Fruit fly (Drosophila melanogaster) whole organism, wandering third instar larva: ENCODE data around the gene AP-1sigma.

Source experiments
- Abd-B ChIP-seq: fragments of >200 bp; optimal IDR thresholded peaks from 2 replicates; lab custom pipeline; 2017; ENCODE audit warnings: missing biosample characterization, missing genetic modification characterization
- CG32264 ChIP-seq: fragments of 200-800 bp; sonication (Bioruptor generic); optimal IDR thresholded peaks from 2 replicates; lab custom pipeline; 2016; ENCODE audit warnings: missing biosample characterization, missing genetic modification characterization
- CG9705 ChIP-seq: fragments of 200-800 bp; sonication (Bioruptor generic); optimal IDR thresholded peaks from 2 replicates; lab custom pipeline; 2018; ENCODE audit warnings: missing biosample characterization, mild to moderate bottlenecking, missing genetic modification characterization
- CrebA ChIP-seq: fragments of 200-800 bp; sonication (Bioruptor generic); optimal IDR thresholded peaks from 2 replicates; lab custom pipeline; 2016; ENCODE audit warnings: missing biosample characterization, mild to moderate bottlenecking, missing genetic modification characterization, borderline replicate concordance
- Dfd ChIP-seq: fragments of >200 bp; optimal IDR thresholded peaks from 2 replicates; lab custom pipeline; 2017; ENCODE audit warnings: missing biosample characterization, missing genetic modification characterization
- Dif ChIP-seq: fragments of 200-275, 200-300 bp; sonication (Bioruptor generic); optimal IDR thresholded peaks from 2 replicates; lab custom pipeline; 2018; ENCODE audit warnings: missing biosample characterization, missing genetic modification characterization; ENCODE audit not compliant: partially characterized antibody
- GATAd ChIP-seq: sonication (Bioruptor generic); optimal IDR thresholded peaks from 2 replicates; lab custom pipeline; 2016; ENCODE audit warnings: missing biosample characterization, missing genetic modification characterization
- HLH106 ChIP-seq: fragments of 200-800 bp; optimal IDR thresholded peaks from 3 replicates; lab custom pipeline; 2019; ENCODE audit warnings: missing biosample characterization, mild to moderate bottlenecking, missing genetic modification characterization, moderate library complexity
- Hnf4 ChIP-seq: fragments of 200-800 bp; sonication (Bioruptor generic); optimal IDR thresholded peaks from 2 replicates; lab custom pipeline; 2016; ENCODE audit warnings: missing biosample characterization, mild to moderate bottlenecking, missing genetic modification characterization
- Hr83 ChIP-seq: fragments of 200-300 bp; sonication (Bioruptor generic); optimal IDR thresholded peaks from 2 replicates; lab custom pipeline; 2016; ENCODE audit warnings: missing biosample characterization, mild to moderate bottlenecking, missing genetic modification characterization, moderate library complexity; ENCODE audit not compliant: poor library complexity, severe bottlenecking
- Jra ChIP-seq: sonication (Bioruptor generic); optimal IDR thresholded peaks from 2 replicates; lab custom pipeline; 2016; ENCODE audit warnings: missing biosample characterization, missing genetic modification characterization
- Mio ChIP-seq: sonication (Bioruptor generic); optimal IDR thresholded peaks from 2 replicates; lab custom pipeline; 2016; ENCODE audit warnings: missing biosample characterization, missing genetic modification characterization
- Myc ChIP-seq: fragments of >200 bp; optimal IDR thresholded peaks from 2 replicates; lab custom pipeline; 2017
- N ChIP-seq: fragments of >200 bp; optimal IDR thresholded peaks from 2 replicates; lab custom pipeline; 2018; ENCODE audit warnings: missing biosample characterization, missing external identifiers, missing genetic modification characterization
- OdsH ChIP-seq: fragments of 200-800 bp; sonication (Bioruptor generic); optimal IDR thresholded peaks from 2 replicates; lab custom pipeline; 2016; ENCODE audit warnings: missing biosample characterization, mild to moderate bottlenecking, missing genetic modification characterization
- Rel ChIP-seq, 2 experiments: fragments of 200-800 bp; sonication (Bioruptor generic) in 1 of 2; optimal IDR thresholded peaks; 2 replicates in 1 of 2; 3 replicates in 1 of 2; lab custom pipeline; 2016 to 2019; ENCODE audit warnings: mild to moderate bottlenecking in 2 of 2, missing biosample characterization in 2 of 2, missing genetic modification characterization in 2 of 2, moderate library complexity in 1 of 2
- Sp1 ChIP-seq: fragments of 200-800 bp; sonication (Bioruptor generic); optimal IDR thresholded peaks from 3 replicates; lab custom pipeline; 2019; ENCODE audit warnings: missing biosample characterization, mild to moderate bottlenecking, missing genetic modification characterization, moderate library complexity
- Vsx2 ChIP-seq: fragments of 200-300, 225-300 bp; sonication (Bioruptor generic); optimal IDR thresholded peaks from 2 replicates; lab custom pipeline; 2018; ENCODE audit warnings: missing biosample characterization, missing genetic modification characterization; ENCODE audit not compliant: partially characterized antibody
- br ChIP-seq: fragments of 200-800 bp; sonication (Bioruptor generic); optimal IDR thresholded peaks from 2 replicates; lab custom pipeline; 2016; ENCODE audit warnings: missing biosample characterization, missing genetic modification characterization
- brk ChIP-seq: fragments of 200-800 bp; sonication (Bioruptor generic); optimal IDR thresholded peaks from 2 replicates; lab custom pipeline; 2016; ENCODE audit warnings: missing biosample characterization, mild to moderate bottlenecking, missing genetic modification characterization
- dl ChIP-seq, 2 experiments: fragments of 175-275, 200-275 bp in 1 of 2; fragments of 200-275 bp in 1 of 2; sonication (Bioruptor generic); optimal IDR thresholded peaks; lab custom pipeline; 2018; ENCODE audit warnings: mild to moderate bottlenecking in 2 of 2, missing biosample characterization in 2 of 2, missing genetic modification characterization in 2 of 2, moderate library complexity in 2 of 2; ENCODE audit not compliant: partially characterized antibody in 2 of 2, insufficient read depth in 1 of 2
- dsf ChIP-seq: sonication (Bioruptor generic); optimal IDR thresholded peaks from 2 replicates; lab custom pipeline; 2016; ENCODE audit warnings: missing biosample characterization, missing genetic modification characterization, borderline replicate concordance
- ey ChIP-seq: fragments of 200-800 bp; sonication (Bioruptor generic); optimal IDR thresholded peaks from 2 replicates; lab custom pipeline; 2016; ENCODE audit warnings: missing biosample characterization, missing genetic modification characterization
- foxo ChIP-seq, 2 experiments: fragments of 200-800 bp; sonication (Bioruptor generic); optimal IDR thresholded peaks; 2 replicates in 1 of 2; 3 replicates in 1 of 2; lab custom pipeline; 2016 to 2017; ENCODE audit warnings: missing biosample characterization in 2 of 2, missing genetic modification characterization in 2 of 2
- fru ChIP-seq: fragments of 200-800 bp; sonication (Bioruptor generic); optimal IDR thresholded peaks from 3 replicates; lab custom pipeline; 2016; ENCODE audit warnings: missing biosample characterization, mild to moderate bottlenecking, missing genetic modification characterization
- h ChIP-seq: fragments of 200-800 bp; sonication (Bioruptor generic); optimal IDR thresholded peaks from 3 replicates; lab custom pipeline; 2016; ENCODE audit warnings: missing biosample characterization, mild to moderate bottlenecking, missing genetic modification characterization
- jim ChIP-seq: fragments of 175-275, 200-325 bp; sonication (Bioruptor generic); optimal IDR thresholded peaks from 2 replicates; lab custom pipeline; 2016; ENCODE audit warnings: missing biosample characterization, mild to moderate bottlenecking, missing genetic modification characterization
- lola ChIP-seq: fragments of >200 bp; optimal IDR thresholded peaks from 2 replicates; lab custom pipeline; 2017; ENCODE audit warnings: missing biosample characterization, missing genetic modification characterization
- pan ChIP-seq: fragments of >200 bp; optimal IDR thresholded peaks from 2 replicates; lab custom pipeline; 2017
- psq ChIP-seq: fragments of 200-800 bp; sonication (Bioruptor generic); optimal IDR thresholded peaks from 3 replicates; lab custom pipeline; 2017; ENCODE audit warnings: missing biosample characterization, mild to moderate bottlenecking, missing genetic modification characterization, moderate library complexity
- rgr ChIP-seq: fragments of 200-800 bp; sonication (Bioruptor generic); optimal IDR thresholded peaks from 3 replicates; lab custom pipeline; 2016; ENCODE audit warnings: missing biosample characterization, mild to moderate bottlenecking, missing genetic modification characterization
- sage ChIP-seq: fragments of 200-800 bp; sonication (Bioruptor generic); optimal IDR thresholded peaks from 2 replicates; lab custom pipeline; 2016; ENCODE audit warnings: missing biosample characterization, mild to moderate bottlenecking, missing genetic modification characterization
- sv ChIP-seq: fragments of 200-800 bp; sonication (Bioruptor generic); optimal IDR thresholded peaks from 3 replicates; lab custom pipeline; 2016; ENCODE audit warnings: missing biosample characterization, missing genetic modification characterization
- tai ChIP-seq: sonication (Bioruptor generic); optimal IDR thresholded peaks from 2 replicates; lab custom pipeline; 2016; ENCODE audit warnings: missing biosample characterization, missing genetic modification characterization
- usp ChIP-seq: fragments of >200 bp; optimal IDR thresholded peaks from 2 replicates; lab custom pipeline; 2017; ENCODE audit warnings: missing biosample characterization, missing genetic modification characterization
- woc ChIP-seq: sonication (Bioruptor generic); optimal IDR thresholded peaks from 2 replicates; lab custom pipeline; 2016; ENCODE audit warnings: missing biosample characterization, mild to moderate bottlenecking, missing genetic modification characterization

The AP-1sigma gene

dm6 chr3R:24003948-24004347 is 45.5 kb downstream of the AP-1sigma start:
- TF ChIP-seq CG32264 (no peak), rgr (GFP tag; lab: Kevin White, UChicago) (no peak), foxo (GFP tag; optimal IDR thresholded peaks at IDR 0.05; lab: Kevin White, UChicago) (no peak), ey (no peak), Sp1 (GFP tag; lab: Kevin White, UChicago) (no peak), lola (GFP tag; lab: Kevin White, UChicago) (no peak), HLH106 (tag; lab: Kevin White, UChicago) (no peak), h (GFP tag; lab: Kevin White, UChicago) (no peak), Vsx2 (GFP tag; lab: Kevin White, UChicago) (no peak), N (GFP tag; lab: Kevin White, UChicago) (no peak), CG9705 (no peak), tai (no peak), Mio (GFP tag; lab: Kevin White, UChicago) (no peak)

- TF ChIP-seq N (GFP tag; lab: Kevin White, UChicago): no peak
- TF ChIP-seq jim (GFP tag; lab: Kevin White, UChicago): peak; percentile 43
- TF ChIP-seq brk (GFP tag; lab: Kevin White, UChicago): no peak
- no peak for TF ChIP-seq Dfd
- peak; percentile 11 for TF ChIP-seq Vsx2 (GFP tag; lab: Kevin White, UChicago)
- peak in 1 of 2 experiments; percentile 9 for TF ChIP-seq dl (GFP tag; optimal IDR thresholded peaks at IDR 0.05; lab: Kevin White, UChicago; ENCODE audit: insufficient read depth in 1 of 2, partially characterized antibody in 2 of 2)
- no peak for TF ChIP-seq foxo (GFP tag; optimal IDR thresholded peaks at IDR 0.05; lab: Kevin White, UChicago)
- no peak for TF ChIP-seq OdsH (GFP tag; lab: Kevin White, UChicago)
- TF ChIP-seq br (GFP tag; lab: Kevin White, UChicago): peak; percentile 33
- TF ChIP-seq psq (GFP tag; lab: Kevin White, UChicago): peak; percentile 37
- peak; percentile 99 for TF ChIP-seq Myc (lab: Kevin White, UChicago)
- TF ChIP-seq CG9705: no peak
- TF ChIP-seq lola (GFP tag; lab: Kevin White, UChicago): no peak
- TF ChIP-seq GATAd: no peak
- TF ChIP-seq dsf (GFP tag; lab: Kevin White, UChicago): no peak
- TF ChIP-seq ey: no peak
- no peak for TF ChIP-seq tai
- no peak for TF ChIP-seq CG32264
- no peak for TF ChIP-seq usp
- peak; percentile 45 for TF ChIP-seq woc
- no peak for TF ChIP-seq CrebA (GFP tag; lab: Kevin White, UChicago)
- no peak for TF ChIP-seq sv
- peak; percentile 45 for TF ChIP-seq HLH106 (tag; lab: Kevin White, UChicago)
- TF ChIP-seq h (GFP tag; lab: Kevin White, UChicago): peak; percentile 46
- TF ChIP-seq Hr83 (GFP tag; lab: Kevin White, UChicago): peak; percentile 70
- no peak for TF ChIP-seq pan (lab: Kevin White, UChicago)
- peak; percentile 68 for TF ChIP-seq Dif (GFP tag; lab: Kevin White, UChicago)
- TF ChIP-seq Sp1 (GFP tag; lab: Kevin White, UChicago): peak; percentile 40
- no peak for TF ChIP-seq Abd-B
- TF ChIP-seq Jra (GFP tag; lab: Kevin White, UChicago): no peak
- peak; percentile 34 for TF ChIP-seq fru (GFP tag; lab: Kevin White, UChicago)
- no peak for TF ChIP-seq Mio (GFP tag; lab: Kevin White, UChicago)
- no peak for TF ChIP-seq Hnf4
- no peak for TF ChIP-seq Rel (GFP tag; optimal IDR thresholded peaks at IDR 0.05; lab: Kevin White, UChicago)
- no peak for TF ChIP-seq Rel (tag; optimal IDR thresholded peaks at IDR 0.05; lab: Kevin White, UChicago)
- TF ChIP-seq sage: no peak
- no peak for TF ChIP-seq rgr (GFP tag; lab: Kevin White, UChicago)
Measured at dm6 chr3R:24006449-24007159, 48.2 kb downstream of the AP-1sigma start.
